Worm (Caenorhabditis elegans) whole organism, midembryonic: ENCODE data around the gene K09A11.1.

Experiments
- T22C8.4 ChIP-seq: fragments of 200-800 bp; sonication (Bioruptor generic); IDR thresholded peaks from 2 replicates; pipeline ENCODE4 v1.3.6; 2022; ENCODE audit warnings: missing genetic modification characterization, missing compliant biosample characterization
- cog-1 ChIP-seq: sonication (generic microtip); optimal IDR thresholded peaks from 2 replicates; lab custom pipeline; 2016; ENCODE audit warnings: missing genetic modification characterization, missing compliant biosample characterization
- flt-1 ChIP-seq: fragments of 200-800 bp; sonication (Bioruptor generic); IDR thresholded peaks from 2 replicates; pipeline ENCODE4 v1.3.6; 2022; ENCODE audit warnings: missing genetic modification characterization, missing compliant biosample characterization
- klf-2 ChIP-seq: fragments of 200-800 bp; sonication (Bioruptor generic); conservative IDR thresholded peaks from 2 replicates; pipeline ENCODE4 v1.3.6; 2022; ENCODE audit warnings: missing genetic modification reagents, missing genetic modification characterization, missing compliant biosample characterization
- med-1 ChIP-seq: sonication (generic microtip); optimal IDR thresholded peaks from 2 replicates; lab custom pipeline; 2017; ENCODE audit warnings: missing genetic modification characterization, mild to moderate bottlenecking, missing compliant biosample characterization, antibody characterized with exemption, missing genetic modification reagents; ENCODE audit not compliant: insufficient read depth
- ref-1 ChIP-seq: fragments of 200-800 bp; sonication (Bioruptor generic); conservative IDR thresholded peaks from 2 replicates; pipeline ENCODE4 v1.3.6; 2022; ENCODE audit warnings: missing genetic modification reagents, missing genetic modification characterization, missing compliant biosample characterization
- ztf-23 ChIP-seq: fragments of 200-800 bp; sonication (Bioruptor generic); IDR thresholded peaks from 2 replicates; pipeline ENCODE4 v1.3.6; 2022; ENCODE audit warnings: missing genetic modification reagents, missing genetic modification characterization, missing compliant biosample characterization
- ztf-29 ChIP-seq: fragments of 200-800 bp; sonication (Bioruptor generic); IDR thresholded peaks from 2 replicates; pipeline ENCODE4 v1.3.6; 2022; ENCODE audit warnings: missing genetic modification reagents, missing genetic modification characterization, missing compliant biosample characterization

DNA sequence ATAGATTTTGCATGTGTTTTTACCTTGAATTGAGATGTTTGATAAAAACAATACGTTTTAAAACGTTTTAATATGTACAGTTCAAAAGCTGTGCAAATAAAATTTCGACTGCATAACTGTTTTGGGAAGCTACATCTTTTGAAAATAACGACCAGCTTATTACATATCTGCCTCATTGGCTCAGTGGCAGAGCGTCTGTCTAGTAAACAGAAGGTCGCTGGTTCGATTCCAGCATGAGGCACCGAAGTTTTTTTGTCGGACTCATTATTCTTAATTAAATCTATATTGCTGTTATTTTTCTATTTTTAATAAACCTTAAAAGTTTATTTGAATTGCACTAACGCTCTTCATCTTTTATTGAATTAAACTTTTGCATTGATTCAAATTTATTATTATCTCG is 30.7 kb downstream of the K09A11.1 start:
- no peak for TF ChIP-seq flt-1 (GFP tag; lab: Robert Waterston, UW)
- TF ChIP-seq ztf-29 (GFP tag; lab: Robert Waterston, UW) = no peak
- TF ChIP-seq med-1 = no peak
- no peak for TF ChIP-seq T22C8.4
- TF ChIP-seq ztf-23 (GFP tag; lab: Robert Waterston, UW) = no peak
- TF ChIP-seq ref-1 = no peak
- no peak for TF ChIP-seq klf-2 (GFP tag; lab: Robert Waterston, UW)
- no peak for TF ChIP-seq cog-1 (tag; lab: Kevin White, UChicago)
